Fruit fly (Drosophila melanogaster): ENCODE measurements around the gene Fum3.

dm6 chr3L:11440258-11440657 is 25.4 kb downstream of the Fum3 start:
- TF ChIP-seq psq (optimal IDR thresholded peaks at IDR 0.05) (no peak), Sin3A (optimal IDR thresholded peaks at IDR 0.05) (no peak)
